Worm (Caenorhabditis elegans) whole organism, L1 larva: ENCODE data around the gene emb-5.

ENCODE experiments used
- aly-2 ChIP-seq: fragments of 150-350 bp; optimal IDR thresholded peaks from 2 replicates; lab custom pipeline; 2014; ENCODE audit warnings: missing biosample characterization, missing genetic modification characterization
- blmp-1 ChIP-seq: fragments of 150-350 bp; optimal IDR thresholded peaks from 2 replicates; lab custom pipeline; 2014; ENCODE audit warnings: missing biosample characterization, missing genetic modification characterization
- ceh-82 ChIP-seq, 3 experiments: fragments of 150-350 bp in 1 of 3; sonication (generic microtip) in 2 of 3; optimal IDR thresholded peaks; 2 replicates each; lab custom pipeline; 2014 to 2017; ENCODE audit warnings: missing biosample characterization in 3 of 3, missing genetic modification characterization in 3 of 3
- mef-2 ChIP-seq: fragments of 150-350 bp; optimal IDR thresholded peaks from 2 replicates; lab custom pipeline; 2014; ENCODE audit warnings: missing biosample characterization, missing genetic modification characterization
- mep-1 ChIP-seq: fragments of 150-350 bp; optimal IDR thresholded peaks from 2 replicates; lab custom pipeline; 2014; ENCODE audit warnings: missing biosample characterization, missing genetic modification characterization
- nhr-77 ChIP-seq: fragments of 150-350 bp; optimal IDR thresholded peaks from 2 replicates; lab custom pipeline; 2014; ENCODE audit warnings: missing biosample characterization, missing genetic modification characterization
- sox-4 ChIP-seq: sonication (generic microtip); optimal IDR thresholded peaks from 2 replicates; lab custom pipeline; 2016; ENCODE audit warnings: missing genetic modification characterization, missing compliant biosample characterization
- ztf-4 ChIP-seq: fragments of 150-350 bp; optimal IDR thresholded peaks from 2 replicates; lab custom pipeline; 2014; ENCODE audit warnings: missing biosample characterization, missing genetic modification characterization

DNA sequence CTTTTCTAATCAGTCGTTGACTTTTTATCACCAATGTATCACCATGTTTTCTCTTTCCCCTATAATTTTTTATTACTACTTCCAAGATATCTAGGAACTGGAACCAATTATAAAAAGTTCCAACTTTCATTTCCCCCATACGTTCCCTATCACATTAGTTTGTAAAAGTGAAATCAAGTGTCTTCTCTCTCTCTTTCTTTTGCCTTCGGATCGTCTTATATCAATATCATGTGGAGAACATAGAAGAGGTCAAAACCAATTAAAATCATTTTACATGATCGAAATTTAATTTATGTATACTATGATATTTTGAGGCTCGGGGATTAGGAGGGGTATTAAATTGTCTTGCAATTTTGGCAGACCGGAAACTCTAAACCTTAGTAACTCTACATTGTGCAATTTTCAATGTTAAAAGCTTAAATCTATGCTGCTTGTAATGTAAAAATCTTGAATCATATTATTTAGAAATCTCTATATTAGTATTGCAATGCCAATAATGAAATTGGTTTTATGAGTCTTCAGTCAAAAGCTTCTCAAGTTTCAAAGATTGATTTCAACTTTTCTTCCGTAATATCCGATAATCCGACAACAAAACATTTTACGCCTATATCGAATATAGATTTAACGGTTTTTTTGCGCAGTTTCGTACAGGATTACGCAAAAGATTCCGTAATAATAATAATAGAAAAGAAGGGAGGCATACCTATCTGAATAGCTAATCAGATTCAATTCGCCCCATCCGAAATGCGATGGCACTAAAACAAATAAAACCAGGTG, 47.6 kb upstream of the emb-5 start:
- TF ChIP-seq ztf-4 (tag; lab: Kevin White, UChicago) (no peak), mep-1 (no peak), aly-2 (tag; lab: Kevin White, UChicago) (no peak), nhr-77 (tag; lab: Kevin White, UChicago) (no peak), blmp-1 (peak; percentile 94), sox-4 (tag; lab: Kevin White, UChicago) (no peak), ceh-82 (tag; optimal IDR thresholded peaks at IDR 0.05; lab: Kevin White, UChicago) (no peak), mef-2 (no peak)
